Worm (Caenorhabditis elegans) whole organism, young adult: ENCODE results near the gene T03G11.9.

Experiments used
- C06A6.2 ChIP-seq: fragments of 200-800 bp; sonication (Bioruptor generic); conservative IDR thresholded peaks from 2 replicates; pipeline ENCODE4 v1.3.6; 2022; ENCODE audit warnings: missing genetic modification characterization, missing compliant biosample characterization
- C17E4.6 ChIP-seq: fragments of 200-800 bp; sonication (Bioruptor generic); IDR thresholded peaks from 2 replicates; pipeline ENCODE4 v1.3.6; 2022; ENCODE audit warnings: missing genetic modification reagents, missing genetic modification characterization, missing compliant biosample characterization
- D2030.7 ChIP-seq: fragments of 200-800 bp; sonication (Bioruptor generic); IDR thresholded peaks from 2 replicates; pipeline ENCODE4 v1.3.6; 2022; ENCODE audit warnings: missing genetic modification reagents, missing genetic modification characterization, missing compliant biosample characterization
- F10E7.11 ChIP-seq: sonication (generic microtip); optimal IDR thresholded peaks from 2 replicates; lab custom pipeline; 2017; ENCODE audit warnings: mild to moderate bottlenecking, missing genetic modification characterization, moderate library complexity, missing compliant biosample characterization
- F22D6.2 ChIP-seq: sonication (generic microtip); optimal IDR thresholded peaks from 2 replicates; lab custom pipeline; 2016; ENCODE audit warnings: mild to moderate bottlenecking, missing genetic modification characterization, missing compliant biosample characterization
- F23B12.7 ChIP-seq: sonication (generic microtip); optimal IDR thresholded peaks from 2 replicates; lab custom pipeline; 2017; ENCODE audit warnings: missing genetic modification characterization, mild to moderate bottlenecking, missing compliant biosample characterization, antibody characterized with exemption, moderate library complexity; ENCODE audit not compliant: insufficient read depth
- F39B2.1 ChIP-seq: fragments of 200-800 bp; sonication (Bioruptor generic); IDR thresholded peaks from 2 replicates; pipeline ENCODE4 v1.3.6; 2022; ENCODE audit warnings: missing genetic modification reagents, missing genetic modification characterization, missing compliant biosample characterization
- K12H6.12 ChIP-seq: fragments of 200-800 bp; sonication (Bioruptor generic); optimal IDR thresholded peaks from 2 replicates; lab custom pipeline; 2018; ENCODE audit warnings: mild to moderate bottlenecking, missing genetic modification characterization, missing compliant biosample characterization
- T26A5.8 ChIP-seq: sonication (generic microtip); optimal IDR thresholded peaks from 2 replicates; lab custom pipeline; 2016; ENCODE audit warnings: missing genetic modification characterization, missing compliant biosample characterization
- Y56A3A.18 ChIP-seq: fragments of 200-800 bp; sonication (Bioruptor generic); IDR thresholded peaks from 2 replicates; pipeline ENCODE4 v1.3.6; 2022; ENCODE audit warnings: missing genetic modification reagents, missing genetic modification characterization, missing compliant biosample characterization
- Y79H2A.3 ChIP-seq: fragments of 200-800 bp; sonication (Bioruptor generic); conservative IDR thresholded peaks from 2 replicates; pipeline ENCODE4 v1.3.6; 2022; ENCODE audit warnings: missing genetic modification reagents, missing genetic modification characterization, missing compliant biosample characterization
- ZK185.1 ChIP-seq: sonication (generic microtip); optimal IDR thresholded peaks from 2 replicates; lab custom pipeline; 2016; ENCODE audit warnings: mild to moderate bottlenecking, missing genetic modification characterization, missing compliant biosample characterization; ENCODE audit not compliant: poor library complexity, severe bottlenecking
- aptf-3 ChIP-seq: fragments of 200-800 bp; sonication (Bioruptor generic); IDR thresholded peaks from 2 replicates; pipeline ENCODE4 v1.3.6; 2022; ENCODE audit warnings: missing genetic modification characterization, missing compliant biosample characterization
- athp-1 ChIP-seq: sonication (generic microtip); optimal IDR thresholded peaks from 2 replicates; lab custom pipeline; 2017; ENCODE audit warnings: mild to moderate bottlenecking, missing genetic modification characterization, missing compliant biosample characterization
- attf-3 ChIP-seq: fragments of 200-800 bp; sonication (Bioruptor generic); conservative IDR thresholded peaks from 2 replicates; pipeline ENCODE4 v1.3.6; 2022; ENCODE audit warnings: missing genetic modification reagents, missing genetic modification characterization, missing compliant biosample characterization
- dpl-1 ChIP-seq: fragments of 150-350 bp; optimal IDR thresholded peaks from 2 replicates; lab custom pipeline; 2014; ENCODE audit warnings: missing biosample characterization, missing genetic modification reagents, missing genetic modification characterization
- egl-18 ChIP-seq: fragments of 200-800 bp; sonication (Bioruptor generic); IDR thresholded peaks from 2 replicates; pipeline ENCODE4 v1.3.6; 2022; ENCODE audit warnings: missing genetic modification reagents, missing genetic modification characterization, missing compliant biosample characterization
- egrh-3 ChIP-seq: fragments of 200-800 bp; sonication (Bioruptor generic); IDR thresholded peaks from 2 replicates; pipeline ENCODE4 v1.3.6; 2022; ENCODE audit warnings: missing genetic modification reagents, missing genetic modification characterization, missing compliant biosample characterization
- ets-4 ChIP-seq: fragments of 200-800 bp; sonication (Bioruptor generic); optimal IDR thresholded peaks from 2 replicates; lab custom pipeline; 2018; ENCODE audit warnings: mild to moderate bottlenecking, missing genetic modification characterization, missing compliant biosample characterization
- hrde-1 ChIP-seq: sonication (generic microtip); optimal IDR thresholded peaks from 2 replicates; lab custom pipeline; 2016; ENCODE audit warnings: missing genetic modification characterization, mild to moderate bottlenecking, missing compliant biosample characterization, moderate library complexity, missing genotype, missing genetic modification reagents, borderline replicate concordance
- let-526 ChIP-seq: fragments of 200-800 bp; sonication (Bioruptor generic); IDR thresholded peaks from 2 replicates; pipeline ENCODE4 v1.3.6; 2022; ENCODE audit warnings: missing genetic modification reagents, missing genetic modification characterization, missing compliant biosample characterization
- lin-54 ChIP-seq: fragments of 200-800 bp; sonication (Bioruptor generic); optimal IDR thresholded peaks from 2 replicates; lab custom pipeline; 2018; ENCODE audit warnings: mild to moderate bottlenecking, missing genetic modification characterization, missing compliant biosample characterization
- lir-1 ChIP-seq: fragments of 200-800 bp; sonication (Bioruptor generic); conservative IDR thresholded peaks from 2 replicates; pipeline ENCODE4 v1.3.6; 2022; ENCODE audit warnings: missing genetic modification reagents, missing genetic modification characterization, missing compliant biosample characterization
- madf-3 ChIP-seq: fragments of 200-800 bp; sonication (Bioruptor generic); IDR thresholded peaks from 2 replicates; pipeline ENCODE4 v1.3.6; 2022; ENCODE audit warnings: missing genetic modification reagents, missing genetic modification characterization, missing compliant biosample characterization
- nfya-1 ChIP-seq: sonication (generic microtip); optimal IDR thresholded peaks from 2 replicates; lab custom pipeline; 2017; ENCODE audit warnings: antibody characterized with exemption, missing compliant biosample characterization, missing genetic modification characterization, borderline replicate concordance; ENCODE audit not compliant: insufficient read depth
- nfyb-1 ChIP-seq: fragments of 200-800 bp; sonication (Bioruptor generic); IDR thresholded peaks from 2 replicates; pipeline ENCODE4 v1.3.6; 2022; ENCODE audit warnings: missing genetic modification reagents, missing genetic modification characterization, missing compliant biosample characterization
- nhr-179 ChIP-seq: sonication (generic microtip); optimal IDR thresholded peaks from 2 replicates; lab custom pipeline; 2016; ENCODE audit warnings: mild to moderate bottlenecking, missing genetic modification characterization, missing compliant biosample characterization
- nhr-27 ChIP-seq: fragments of 200-800 bp; sonication (Bioruptor generic); optimal IDR thresholded peaks from 2 replicates; lab custom pipeline; 2018; ENCODE audit warnings: mild to moderate bottlenecking, missing genetic modification characterization, moderate library complexity, missing compliant biosample characterization
- nhr-80 ChIP-seq: sonication (generic microtip); optimal IDR thresholded peaks from 2 replicates; lab custom pipeline; 2016; ENCODE audit warnings: missing genetic modification characterization, missing compliant biosample characterization
- rec-8 ChIP-seq, 2 experiments: sonication (generic microtip); optimal IDR thresholded peaks; 2 replicates each; lab custom pipeline; 2016; ENCODE audit warnings: mild to moderate bottlenecking in 2 of 2, missing genetic modification characterization in 2 of 2, missing genetic modification reagents in 2 of 2, missing genotype in 2 of 2, missing biosample characterization in 1 of 2, missing compliant biosample characterization in 1 of 2, moderate library complexity in 1 of 2
- sea-2 ChIP-seq: fragments of 200-800 bp; sonication (Bioruptor generic); IDR thresholded peaks from 2 replicates; pipeline ENCODE4 v1.3.6; 2022; ENCODE audit warnings: missing genetic modification characterization, missing compliant biosample characterization
- snpc-1.1 ChIP-seq: sonication (generic microtip); optimal IDR thresholded peaks from 2 replicates; lab custom pipeline; 2017; ENCODE audit warnings: missing genetic modification characterization, mild to moderate bottlenecking, missing compliant biosample characterization, antibody characterized with exemption, moderate library complexity, missing genotype, missing genetic modification reagents; ENCODE audit not compliant: insufficient read depth
- snpc-4 ChIP-seq, 5 experiments: fragments of 150-350 bp in 1 of 5; sonication (generic microtip) in 4 of 5; optimal IDR thresholded peaks; 2 replicates each; lab custom pipeline; 2014 to 2018; ENCODE audit warnings: missing genetic modification characterization in 5 of 5, missing biosample characterization in 3 of 5, antibody characterized with exemption in 2 of 5, mild to moderate bottlenecking in 2 of 5, missing compliant biosample characterization in 2 of 5, missing genotype in 2 of 5, moderate library complexity in 2 of 5, missing genetic modification reagents in 1 of 5
- tlf-1 ChIP-seq: fragments of 200-800 bp; sonication (Bioruptor generic); optimal IDR thresholded peaks from 2 replicates; lab custom pipeline; 2018; ENCODE audit warnings: mild to moderate bottlenecking, missing genetic modification characterization, missing compliant biosample characterization
- unc-62 ChIP-seq: fragments of 150-350 bp; optimal IDR thresholded peaks from 2 replicates; lab custom pipeline; 2014; ENCODE audit warnings: missing biosample characterization, missing genetic modification reagents, missing genetic modification characterization
- ztf-26 ChIP-seq: sonication (generic microtip); optimal IDR thresholded peaks from 2 replicates; lab custom pipeline; 2017; ENCODE audit warnings: missing genetic modification characterization, missing compliant biosample characterization
- ztf-28 ChIP-seq: fragments of 200-800 bp; sonication (Bioruptor generic); IDR thresholded peaks from 2 replicates; pipeline ENCODE4 v1.3.6; 2022; ENCODE audit warnings: missing genetic modification reagents, missing genetic modification characterization, missing compliant biosample characterization

Gene T03G11.9

DNA sequence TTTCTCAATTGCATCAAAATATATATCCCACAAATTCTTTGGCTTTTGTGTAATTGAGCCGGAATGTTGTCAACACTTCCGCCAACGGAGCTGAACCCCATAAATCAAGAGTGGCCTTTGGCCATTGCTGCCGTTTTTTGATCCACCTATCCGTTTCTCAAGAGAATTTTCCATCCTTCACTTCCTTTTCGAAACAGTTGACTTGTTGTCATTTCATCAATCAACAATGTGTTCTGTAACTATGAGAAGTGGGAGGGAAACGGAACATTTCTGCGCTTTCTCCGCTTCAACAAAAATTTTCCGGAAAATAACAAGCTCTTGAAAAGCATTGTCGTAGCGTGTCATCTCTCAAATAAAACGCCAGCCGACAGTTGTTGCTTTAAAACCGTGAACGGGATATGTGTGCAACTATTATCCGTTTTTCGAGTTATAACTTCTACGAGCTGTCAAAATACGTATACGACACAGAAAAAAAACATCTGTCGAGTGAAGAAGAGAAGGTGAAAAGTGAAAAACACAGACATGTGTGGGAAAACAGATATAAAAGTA, 15.9 kb downstream of the T03G11.9 start:
- no peak for TF ChIP-seq F10E7.11
- TF ChIP-seq egl-18 (GFP tag; lab: Robert Waterston, UW): no peak
- TF ChIP-seq nhr-179 (tag; lab: Kevin White, UChicago): no peak
- TF ChIP-seq F39B2.1: no peak
- TF ChIP-seq athp-1 (tag; lab: Kevin White, UChicago): no peak
- TF ChIP-seq snpc-1.1 (tag; lab: Kevin White, UChicago): no peak
- no peak for TF ChIP-seq ZK185.1 (tag; lab: Kevin White, UChicago)
- no peak for TF ChIP-seq dpl-1
- TF ChIP-seq hrde-1: no peak
- no peak for TF ChIP-seq C17E4.6 (GFP tag; lab: Robert Waterston, UW)
- TF ChIP-seq lir-1: no peak
- TF ChIP-seq D2030.7 (GFP tag; lab: Robert Waterston, UW): no peak
- no peak for TF ChIP-seq K12H6.12 (tag; lab: Kevin White, UChicago)
- no peak for TF ChIP-seq nhr-27 (tag; lab: Kevin White, UChicago)
- TF ChIP-seq attf-3 (GFP tag; lab: Robert Waterston, UW): no peak
- no peak for TF ChIP-seq ets-4
- no peak for TF ChIP-seq madf-3 (GFP tag; lab: Robert Waterston, UW)
- no peak for TF ChIP-seq aptf-3 (GFP tag; lab: Robert Waterston, UW)
- no peak for TF ChIP-seq sea-2

DNA sequence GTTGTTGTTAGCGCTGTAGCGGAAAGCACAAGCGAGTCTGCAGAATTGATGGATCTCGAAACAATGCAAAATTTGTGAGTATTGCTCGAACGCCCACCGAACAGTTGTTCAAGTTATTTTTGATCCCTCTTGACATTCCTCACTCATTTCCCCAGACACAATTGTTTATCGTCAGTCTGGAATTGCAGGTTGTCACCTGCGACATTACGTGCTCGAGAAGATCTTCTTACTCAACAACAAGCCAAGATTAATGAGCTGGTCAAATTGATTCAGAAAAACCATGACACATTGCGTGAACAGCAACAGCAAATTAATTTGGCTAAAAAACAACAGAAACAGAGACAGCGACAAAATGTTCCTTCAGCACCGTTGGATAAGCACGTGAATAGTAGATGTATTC, 17.8 kb downstream of the T03G11.9 start:
- TF ChIP-seq F23B12.7 (no peak), nfya-1 (tag; lab: Kevin White, UChicago) (no peak), K12H6.12 (tag; lab: Kevin White, UChicago) (peak; percentile 34), unc-62 (GFP tag; lab: Kevin White, UChicago) (no peak)

DNA sequence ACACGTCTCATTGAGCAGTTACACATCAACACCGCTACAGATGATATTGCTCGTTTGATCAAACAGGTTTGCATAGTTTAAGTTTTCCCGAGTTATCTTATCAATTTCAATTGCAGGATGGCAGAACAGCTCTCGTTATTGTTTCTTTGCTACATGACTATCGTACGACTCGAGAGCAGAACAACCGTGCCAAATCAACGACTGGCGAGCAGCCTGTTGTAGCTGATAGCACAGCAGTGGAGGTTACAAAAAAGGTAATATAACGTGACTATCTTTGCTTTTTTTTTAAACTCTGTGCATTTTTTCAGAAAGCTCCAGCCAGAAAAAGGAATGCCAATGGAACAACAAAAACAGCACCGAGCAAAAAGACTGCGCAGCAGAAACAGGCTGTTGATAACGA, 18.4 kb downstream of the T03G11.9 start:
- TF ChIP-seq lir-1 (no peak), ztf-28 (GFP tag; lab: Robert Waterston, UW) (no peak), T26A5.8 (tag; lab: Kevin White, UChicago) (no peak), Y79H2A.3 (GFP tag; lab: Robert Waterston, UW) (no peak), nhr-80 (tag; lab: Kevin White, UChicago) (peak; percentile 41), tlf-1 (GFP tag; lab: Kevin White, UChicago) (no peak)

DNA sequence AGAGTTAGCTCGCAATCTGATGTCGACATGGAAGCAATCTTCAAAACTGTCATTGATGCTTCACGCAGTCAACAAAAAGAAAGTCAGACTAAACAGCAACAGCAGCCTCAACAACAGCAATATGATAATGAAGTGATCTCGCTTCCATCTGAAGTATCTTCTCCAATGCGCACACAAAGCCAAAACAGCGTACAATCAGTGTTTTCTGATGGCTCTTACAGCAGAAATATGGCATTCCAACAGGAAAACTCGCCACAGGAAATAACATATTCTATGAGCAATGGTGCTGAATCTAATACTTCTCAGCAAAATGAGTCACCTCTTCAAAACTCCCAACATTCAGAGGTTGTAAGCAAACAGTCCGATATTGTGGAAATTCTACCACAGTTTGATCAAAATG, 18.9 kb downstream of the T03G11.9 start:
- no peak for TF ChIP-seq snpc-4 (GFP tag; optimal IDR thresholded peaks at IDR 0.05; lab: Kevin White, UChicago)
- TF ChIP-seq snpc-4 (tag; optimal IDR thresholded peaks at IDR 0.05; lab: Kevin White, UChicago): no peak
- TF ChIP-seq F22D6.2: no peak
- no peak for TF ChIP-seq ets-4
- TF ChIP-seq let-526 (GFP tag; lab: Robert Waterston, UW): no peak
- no peak for TF ChIP-seq Y56A3A.18
- TF ChIP-seq C06A6.2 (GFP tag; lab: Robert Waterston, UW): no peak
- TF ChIP-seq nhr-80 (tag; lab: Kevin White, UChicago): no peak
- TF ChIP-seq nfyb-1 (GFP tag; lab: Robert Waterston, UW): no peak
- no peak for TF ChIP-seq C17E4.6 (GFP tag; lab: Robert Waterston, UW)
- no peak for TF ChIP-seq lin-54 (GFP tag; lab: Kevin White, UChicago)
- TF ChIP-seq rec-8 (tag; optimal IDR thresholded peaks at IDR 0.05; lab: Kevin White, UChicago): no peak
- no peak for TF ChIP-seq ztf-26 (tag; lab: Kevin White, UChicago)
- no peak for TF ChIP-seq madf-3 (GFP tag; lab: Robert Waterston, UW)
- TF ChIP-seq egrh-3 (GFP tag; lab: Robert Waterston, UW): no peak
